Worm (Caenorhabditis elegans) whole organism, L2 larva: ENCODE results near the gene sru-6.

ENCODE experiments used
- C34F6.9 ChIP-seq: fragments of 150-350 bp; optimal IDR thresholded peaks from 2 replicates; lab custom pipeline; 2014; ENCODE audit warnings: missing biosample characterization, missing genetic modification characterization
- F13H6.1 ChIP-seq: sonication (generic microtip); optimal IDR thresholded peaks from 2 replicates; lab custom pipeline; 2016; ENCODE audit warnings: missing genetic modification characterization, missing compliant biosample characterization
- R02D3.7 ChIP-seq: fragments of 150-350 bp; optimal IDR thresholded peaks from 2 replicates; lab custom pipeline; 2014; ENCODE audit warnings: missing biosample characterization, missing genetic modification characterization
- Y55F3AM.14 ChIP-seq: fragments of 200-800 bp; sonication (Bioruptor generic); optimal IDR thresholded peaks from 2 replicates; lab custom pipeline; 2018; ENCODE audit warnings: mild to moderate bottlenecking, missing genetic modification characterization, missing compliant biosample characterization
- ZK546.5 ChIP-seq: sonication (generic microtip); optimal IDR thresholded peaks from 2 replicates; lab custom pipeline; 2017; ENCODE audit warnings: missing biosample characterization, missing genetic modification characterization
- alr-1 ChIP-seq: fragments of 150-350 bp; optimal IDR thresholded peaks from 2 replicates; lab custom pipeline; 2014; ENCODE audit warnings: missing biosample characterization, missing genetic modification characterization
- aly-2 ChIP-seq: fragments of 150-350 bp; optimal IDR thresholded peaks from 2 replicates; lab custom pipeline; 2014; ENCODE audit warnings: missing biosample characterization, missing genetic modification characterization
- ama-1 ChIP-seq: fragments of 150-350 bp; optimal IDR thresholded peaks from 2 replicates; lab custom pipeline; 2018; ENCODE audit warnings: inconsistent platforms
- blmp-1 ChIP-seq: sonication (generic microtip); optimal IDR thresholded peaks from 2 replicates; lab custom pipeline; 2017; ENCODE audit warnings: missing genetic modification characterization, mild to moderate bottlenecking, missing compliant biosample characterization, antibody characterized with exemption, moderate library complexity; ENCODE audit not compliant: insufficient read depth
- ceh-16 ChIP-seq: fragments of 150-350 bp; optimal IDR thresholded peaks from 2 replicates; lab custom pipeline; 2014; ENCODE audit warnings: missing biosample characterization, missing genetic modification characterization
- ceh-82 ChIP-seq: fragments of 150-350 bp; optimal IDR thresholded peaks from 2 replicates; lab custom pipeline; 2014; ENCODE audit warnings: missing biosample characterization, missing genetic modification characterization
- crh-2 ChIP-seq: sonication (generic microtip); optimal IDR thresholded peaks from 2 replicates; lab custom pipeline; 2017; ENCODE audit warnings: missing biosample characterization, missing genetic modification characterization
- dmd-4 ChIP-seq: sonication (generic microtip); optimal IDR thresholded peaks from 2 replicates; lab custom pipeline; 2017; ENCODE audit warnings: missing biosample characterization, missing genetic modification characterization
- egl-27 ChIP-seq: sonication (generic microtip); optimal IDR thresholded peaks from 3 replicates; lab custom pipeline; 2017; ENCODE audit warnings: missing biosample characterization, missing genetic modification reagents, missing genetic modification characterization
- elt-1 ChIP-seq: fragments of 150-350 bp; optimal IDR thresholded peaks from 2 replicates; lab custom pipeline; 2014; ENCODE audit warnings: missing biosample characterization, missing genetic modification characterization
- elt-3 ChIP-seq: sonication (generic microtip); optimal IDR thresholded peaks from 2 replicates; lab custom pipeline; 2017; ENCODE audit warnings: missing biosample characterization, missing genetic modification characterization
- fos-1 ChIP-seq: fragments of 150-350 bp; optimal IDR thresholded peaks from 2 replicates; lab custom pipeline; 2014; ENCODE audit warnings: missing biosample characterization, missing genetic modification characterization
- gmeb-1 ChIP-seq: fragments of 150-350 bp; optimal IDR thresholded peaks from 2 replicates; lab custom pipeline; 2014; ENCODE audit warnings: missing biosample characterization, missing genetic modification characterization
- lin-11 ChIP-seq: fragments of 150-350 bp; sonication (generic microtip); optimal IDR thresholded peaks from 2 replicates; lab custom pipeline; 2014; ENCODE audit warnings: missing biosample characterization, missing genetic modification characterization, inconsistent platforms, mixed read lengths
- lin-13 ChIP-seq: fragments of 150-350 bp; optimal IDR thresholded peaks from 2 replicates; lab custom pipeline; 2014; ENCODE audit warnings: missing biosample characterization, missing genetic modification reagents, missing genetic modification characterization
- lin-39 ChIP-seq: fragments of 150-350 bp; optimal IDR thresholded peaks from 2 replicates; lab custom pipeline; 2014; ENCODE audit warnings: missing biosample characterization, missing genetic modification reagents, missing genetic modification characterization
- lsy-2 ChIP-seq, 2 experiments: fragments of 150-350 bp in 1 of 2; sonication (generic microtip) in 1 of 2; optimal IDR thresholded peaks; 2 replicates each; lab custom pipeline; 2014 to 2017; ENCODE audit warnings: missing biosample characterization in 2 of 2, missing genetic modification characterization in 2 of 2
- mab-5 ChIP-seq: fragments of 150-350 bp; optimal IDR thresholded peaks from 2 replicates; lab custom pipeline; 2014; ENCODE audit warnings: missing biosample characterization, missing genetic modification characterization
- mbf-1 ChIP-seq: sonication (generic microtip); optimal IDR thresholded peaks from 2 replicates; lab custom pipeline; 2017; ENCODE audit warnings: missing biosample characterization, missing genetic modification characterization
- mdl-1 ChIP-seq, 2 experiments: fragments of 150-350 bp in 1 of 2; sonication (generic microtip) in 1 of 2; optimal IDR thresholded peaks; 2 replicates each; lab custom pipeline; 2017; ENCODE audit warnings: missing biosample characterization in 2 of 2, missing genetic modification characterization in 2 of 2
- nhr-10 ChIP-seq: sonication (generic microtip); optimal IDR thresholded peaks from 2 replicates; lab custom pipeline; 2017; ENCODE audit warnings: missing biosample characterization, missing genetic modification characterization
- nhr-11 ChIP-seq: fragments of 150-350 bp; optimal IDR thresholded peaks from 2 replicates; lab custom pipeline; 2014; ENCODE audit warnings: missing biosample characterization, missing genetic modification characterization
- nhr-12 ChIP-seq: fragments of 150-350 bp; optimal IDR thresholded peaks from 2 replicates; lab custom pipeline; 2014; ENCODE audit warnings: missing biosample characterization, missing genetic modification characterization
- nhr-129 ChIP-seq: fragments of 150-350 bp; optimal IDR thresholded peaks from 2 replicates; lab custom pipeline; 2014; ENCODE audit warnings: missing biosample characterization, missing genetic modification characterization
- nhr-21 ChIP-seq: fragments of 150-350 bp; optimal IDR thresholded peaks from 2 replicates; lab custom pipeline; 2014; ENCODE audit warnings: missing biosample characterization, missing genetic modification characterization
- nhr-23 ChIP-seq: fragments of 150-350 bp; optimal IDR thresholded peaks from 2 replicates; lab custom pipeline; 2014; ENCODE audit warnings: missing biosample characterization, missing genetic modification reagents, missing genetic modification characterization
- nhr-237 ChIP-seq: fragments of 150-350 bp; optimal IDR thresholded peaks from 2 replicates; lab custom pipeline; 2014; ENCODE audit warnings: missing biosample characterization, missing genetic modification characterization
- nhr-25 ChIP-seq: fragments of 150-350 bp; sonication (generic microtip); optimal IDR thresholded peaks from 3 replicates; lab custom pipeline; 2014; ENCODE audit warnings: missing biosample characterization, missing genetic modification characterization
- nhr-6 ChIP-seq: fragments of 150-350 bp; optimal IDR thresholded peaks from 2 replicates; lab custom pipeline; 2014; ENCODE audit warnings: missing biosample characterization, missing genetic modification characterization
- nhr-77 ChIP-seq: fragments of 150-350 bp; optimal IDR thresholded peaks from 2 replicates; lab custom pipeline; 2014; ENCODE audit warnings: missing biosample characterization, missing genetic modification characterization
- peb-1 ChIP-seq: fragments of 150-350 bp; optimal IDR thresholded peaks from 2 replicates; lab custom pipeline; 2014; ENCODE audit warnings: missing biosample characterization, missing genetic modification characterization
- sem-4 ChIP-seq: fragments of 150-350 bp; optimal IDR thresholded peaks from 2 replicates; lab custom pipeline; 2014; ENCODE audit warnings: missing biosample characterization, missing genetic modification reagents, missing genetic modification characterization
- skn-1 ChIP-seq: sonication (generic microtip); optimal IDR thresholded peaks from 2 replicates; lab custom pipeline; 2017; ENCODE audit warnings: missing biosample characterization, missing genetic modification characterization
- sma-3 ChIP-seq: sonication (generic microtip); optimal IDR thresholded peaks from 2 replicates; lab custom pipeline; 2016; ENCODE audit warnings: missing genetic modification reagents, missing genetic modification characterization, missing compliant biosample characterization
- sma-9 ChIP-seq, 2 experiments: fragments of 150-350 bp in 1 of 2; sonication (generic microtip) in 1 of 2; optimal IDR thresholded peaks; 2 replicates each; lab custom pipeline; 2014 to 2016; ENCODE audit warnings: missing genetic modification characterization in 2 of 2, mild to moderate bottlenecking in 1 of 2, missing biosample characterization in 1 of 2, missing compliant biosample characterization in 1 of 2, missing genetic modification reagents in 1 of 2, moderate library complexity in 1 of 2
- snpc-4 ChIP-seq: fragments of 150-350 bp; optimal IDR thresholded peaks from 2 replicates; lab custom pipeline; 2014; ENCODE audit warnings: missing biosample characterization, missing genetic modification characterization
- unc-39 ChIP-seq: fragments of 150-350 bp; optimal IDR thresholded peaks from 2 replicates; lab custom pipeline; 2014; ENCODE audit warnings: missing biosample characterization, missing genetic modification characterization
- unc-55 ChIP-seq: fragments of 150-350 bp; sonication (generic microtip); optimal IDR thresholded peaks from 3 replicates; lab custom pipeline; 2014; ENCODE audit warnings: missing biosample characterization, missing genetic modification reagents, missing genetic modification characterization
- unc-62 ChIP-seq: fragments of 150-350 bp; optimal IDR thresholded peaks from 2 replicates; lab custom pipeline; 2014; ENCODE audit warnings: missing biosample characterization, missing genetic modification reagents, missing genetic modification characterization
- zag-1 ChIP-seq: fragments of 150-350 bp; optimal IDR thresholded peaks from 2 replicates; lab custom pipeline; 2014; ENCODE audit warnings: missing biosample characterization, missing genetic modification characterization
- ztf-1 ChIP-seq: fragments of 200-800 bp; sonication (Bioruptor generic); conservative IDR thresholded peaks from 2 replicates; pipeline ENCODE4 v1.3.6; 2022; ENCODE audit warnings: missing genetic modification characterization, missing compliant biosample characterization
- ztf-11 ChIP-seq: sonication (generic microtip); optimal IDR thresholded peaks from 2 replicates; lab custom pipeline; 2017; ENCODE audit warnings: missing biosample characterization, missing genetic modification characterization
- ztf-4 ChIP-seq: fragments of 150-350 bp; optimal IDR thresholded peaks from 2 replicates; lab custom pipeline; 2014; ENCODE audit warnings: missing biosample characterization, missing genetic modification characterization

The sru-6 gene

DNA sequence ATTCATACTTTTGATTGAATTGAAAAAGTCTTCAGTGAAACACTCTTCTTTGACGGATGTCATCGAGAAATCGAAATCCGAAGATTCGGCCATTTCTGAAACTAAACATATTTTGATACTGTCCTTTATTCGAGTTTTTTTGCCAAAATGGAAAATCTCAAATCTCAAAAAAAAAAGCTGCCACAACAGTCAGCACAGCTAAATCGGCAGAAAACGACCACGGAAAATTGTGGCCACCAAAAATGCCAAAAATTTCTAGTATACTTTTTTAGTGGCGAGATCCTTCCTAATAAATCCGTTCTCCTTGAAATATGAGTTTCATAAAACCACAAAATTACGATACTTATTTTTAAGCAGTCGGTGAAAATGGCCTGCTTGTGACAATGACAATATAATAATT, 46.5 kb upstream of the sru-6 start, which contains the start of gene F38E11.9:
TSS of gene F38E11.9 (minus strand) at position 101 of the 400 bp plus-strand sequence.
- TF ChIP-seq aly-2 (no peak), Y55F3AM.14 (no peak), elt-3 (tag; lab: Kevin White, UChicago) (no peak), nhr-11 (tag; lab: Kevin White, UChicago) (no peak), nhr-25 (no peak), lin-13 (GFP tag; lab: Kevin White, UChicago) (no peak), nhr-21 (tag; lab: Kevin White, UChicago) (no peak), skn-1 (tag; lab: Kevin White, UChicago) (no peak), unc-55 (GFP tag; lab: Kevin White, UChicago) (no peak)

DNA sequence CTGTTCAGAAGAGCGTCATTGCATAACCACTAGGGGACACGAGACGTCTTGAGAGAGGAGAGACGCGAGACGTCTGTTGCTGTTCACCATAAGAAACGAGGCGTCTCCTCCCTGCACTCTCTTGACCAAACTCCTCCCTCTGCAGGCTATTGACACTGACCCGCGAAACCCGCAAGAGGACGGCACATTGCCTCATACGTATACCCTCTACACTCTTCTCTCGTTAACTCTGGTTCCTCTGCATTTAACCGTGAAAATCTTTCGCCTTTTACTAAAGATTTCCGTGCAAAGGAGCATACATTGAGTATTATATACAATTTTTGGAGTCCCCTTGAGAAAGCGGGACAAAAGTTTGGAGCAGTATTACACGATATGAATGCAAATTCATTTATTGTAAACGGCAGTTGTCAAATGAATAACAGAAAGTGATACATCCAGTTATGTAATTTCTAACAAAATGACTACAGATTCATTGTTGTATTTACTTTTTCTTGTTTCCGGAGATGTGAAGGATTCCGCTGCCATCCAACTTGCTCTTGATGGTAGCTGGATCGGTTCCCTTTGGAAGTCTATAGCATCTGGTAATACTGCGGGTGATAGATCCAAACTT, 45.9 kb upstream of the sru-6 start:
- TF ChIP-seq blmp-1 (tag; lab: Kevin White, UChicago) (peak; percentile 81), mdl-1 (tag; optimal IDR thresholded peaks at IDR 0.05; lab: Kevin White, UChicago) (peak; percentile 66 to 84), nhr-237 (tag; lab: Kevin White, UChicago) (peak; percentile 44), ZK546.5 (tag; lab: Kevin White, UChicago) (peak; percentile 19), Y55F3AM.14 (peak; percentile 86), sma-3 (GFP tag; lab: Kevin White, UChicago) (peak; percentile 93), nhr-10 (peak; percentile 67), elt-1 (tag; lab: Kevin White, UChicago) (no peak), ztf-1 (GFP tag; lab: Robert Waterston, UW) (no peak), ztf-4 (peak; percentile 86), F13H6.1 (tag; lab: Kevin White, UChicago) (peak; percentile 97), nhr-25 (peak; percentile 88), C34F6.9 (tag; lab: Kevin White, UChicago) (peak; percentile 94), nhr-23 (no peak), ceh-82 (tag; lab: Kevin White, UChicago) (peak; percentile 23), lin-11 (peak; percentile 93), ceh-16 (tag; lab: Kevin White, UChicago) (peak; percentile 66), unc-39 (no peak), nhr-11 (tag; lab: Kevin White, UChicago) (peak; percentile 44), alr-1 (no peak), ztf-11 (peak; percentile 48), dmd-4 (peak; percentile 52), nhr-6 (tag; lab: Kevin White, UChicago) (peak; percentile 88), lin-39 (tag; lab: Kevin White, UChicago) (peak; percentile 28), nhr-77 (tag; lab: Kevin White, UChicago) (peak; percentile 52), crh-2 (tag; lab: Kevin White, UChicago) (peak; percentile 95), sem-4 (tag; lab: Kevin White, UChicago) (peak; percentile 93), unc-55 (GFP tag; lab: Kevin White, UChicago) (peak; percentile 83), zag-1 (no peak), ama-1 (lab: Kevin White, UChicago) (peak; percentile 99), aly-2 (no peak), nhr-21 (tag; lab: Kevin White, UChicago) (peak; percentile 96), gmeb-1 (tag; lab: Kevin White, UChicago) (peak; percentile 76), nhr-12 (tag; lab: Kevin White, UChicago) (no peak), fos-1 (peak; percentile 94), R02D3.7 (tag; lab: Kevin White, UChicago) (peak; percentile 28), unc-62 (GFP tag; lab: Kevin White, UChicago) (no peak), mbf-1 (tag; lab: Kevin White, UChicago) (no peak), elt-3 (tag; lab: Kevin White, UChicago) (no peak), lin-13 (GFP tag; lab: Kevin White, UChicago) (peak; percentile 92), mab-5 (tag; lab: Kevin White, UChicago) (peak; percentile 72), skn-1 (tag; lab: Kevin White, UChicago) (peak; percentile 68), snpc-4 (tag; lab: Kevin White, UChicago) (peak; percentile 99), egl-27 (peak; percentile 90), peb-1 (tag; lab: Kevin White, UChicago) (no peak), nhr-129 (peak; percentile 95), sma-9 (GFP tag; optimal IDR thresholded peaks at IDR 0.05; lab: Kevin White, UChicago) (peak; percentile 96), sma-9 (tag; optimal IDR thresholded peaks at IDR 0.05; lab: Kevin White, UChicago) (no peak), lsy-2 (tag; optimal IDR thresholded peaks at IDR 0.05; lab: Kevin White, UChicago) (peak; percentile 84 to 92)
